Worm (Caenorhabditis elegans) whole organism, L4 larva: Measurements from ENCODE around the gene amx-1.
A peak's percentile ranks its signal among the peaks of the same experiment; 100 is the strongest.

Source experiments
- D1046.2 ChIP-seq: fragments of 200-800 bp; sonication (Bioruptor generic); IDR thresholded peaks from 2 replicates; pipeline ENCODE4 v1.3.6; 2022; ENCODE audit warnings: missing genetic modification characterization, missing compliant biosample characterization
- F10B5.3 ChIP-seq: sonication (generic microtip); optimal IDR thresholded peaks from 2 replicates; lab custom pipeline; 2016; ENCODE audit warnings: mild to moderate bottlenecking, missing genetic modification characterization, missing compliant biosample characterization
- R02D3.7 ChIP-seq: fragments of 150-350 bp; sonication (generic microtip); optimal IDR thresholded peaks from 3 replicates; lab custom pipeline; 2014; ENCODE audit warnings: missing biosample characterization, missing genetic modification characterization
- T20F7.1 ChIP-seq: fragments of 200-800 bp; sonication (Bioruptor generic); optimal IDR thresholded peaks from 2 replicates; lab custom pipeline; 2018; ENCODE audit warnings: mild to moderate bottlenecking, missing genetic modification characterization, missing compliant biosample characterization
- Y105C5A.15 ChIP-seq: fragments of 200-800 bp; sonication (Bioruptor generic); IDR thresholded peaks from 2 replicates; pipeline ENCODE4 v1.3.6; 2022; ENCODE audit warnings: missing genetic modification characterization, missing compliant biosample characterization
- Y48G9A.11 ChIP-seq: fragments of 200-800 bp; sonication (Bioruptor generic); IDR thresholded peaks from 2 replicates; pipeline ENCODE4 v1.3.6; 2022; ENCODE audit warnings: missing genetic modification reagents, missing genetic modification characterization, missing compliant biosample characterization
- Y75B8A.6 ChIP-seq: fragments of 200-800 bp; sonication (Bioruptor generic); IDR thresholded peaks from 2 replicates; pipeline ENCODE4 v1.3.6; 2022; ENCODE audit warnings: missing genetic modification reagents, missing genetic modification characterization, missing compliant biosample characterization
- aly-2 ChIP-seq: sonication (generic microtip); optimal IDR thresholded peaks from 2 replicates; lab custom pipeline; 2018; ENCODE audit warnings: missing biosample characterization, missing genetic modification characterization
- attf-4 ChIP-seq: sonication (generic microtip); optimal IDR thresholded peaks from 3 replicates; lab custom pipeline; 2017; ENCODE audit warnings: missing biosample characterization, missing genetic modification characterization
- ceh-28 ChIP-seq: fragments of 150-350 bp; optimal IDR thresholded peaks from 2 replicates; lab custom pipeline; 2014; ENCODE audit warnings: missing biosample characterization, missing genetic modification reagents, missing genetic modification characterization
- ceh-44 ChIP-seq: fragments of 200-800 bp; sonication (Bioruptor generic); IDR thresholded peaks from 2 replicates; pipeline ENCODE4 v1.3.6; 2022; ENCODE audit warnings: missing genetic modification reagents, missing genetic modification characterization, missing compliant biosample characterization
- ces-1 ChIP-seq: fragments of 150-350 bp; sonication (generic microtip); optimal IDR thresholded peaks from 4 replicates; lab custom pipeline; 2014; ENCODE audit warnings: missing biosample characterization, missing genetic modification reagents, missing genetic modification characterization
- cey-2 ChIP-seq: sonication (generic microtip); optimal IDR thresholded peaks from 3 replicates; lab custom pipeline; 2017; ENCODE audit warnings: missing genetic modification characterization, mild to moderate bottlenecking, missing compliant biosample characterization, antibody characterized with exemption, borderline replicate concordance; ENCODE audit not compliant: insufficient read depth
- ctbp-1 ChIP-seq: fragments of 200-800 bp; sonication (Bioruptor generic); IDR thresholded peaks from 2 replicates; pipeline ENCODE4 v1.3.6; 2022; ENCODE audit warnings: missing genetic modification reagents, missing genetic modification characterization, missing compliant biosample characterization
- daf-16 ChIP-seq, 3 experiments: sonication (generic microtip); optimal IDR thresholded peaks; 2 replicates each; lab custom pipeline; 2016 to 2017; ENCODE audit warnings: missing genetic modification characterization in 3 of 3, missing genetic modification reagents in 3 of 3, mild to moderate bottlenecking in 2 of 3, missing compliant biosample characterization in 2 of 3, missing biosample characterization in 1 of 3, moderate library complexity in 1 of 3
- dpl-1 ChIP-seq: fragments of 150-350 bp; optimal IDR thresholded peaks from 2 replicates; lab custom pipeline; 2014; ENCODE audit warnings: missing biosample characterization, missing genetic modification reagents, missing genetic modification characterization
- duxl-1 ChIP-seq: sonication (generic microtip); optimal IDR thresholded peaks from 2 replicates; lab custom pipeline; 2016; ENCODE audit warnings: mild to moderate bottlenecking, missing genetic modification characterization, moderate library complexity, missing compliant biosample characterization; ENCODE audit not compliant: poor library complexity
- dve-1 ChIP-seq: sonication (generic microtip); optimal IDR thresholded peaks from 2 replicates; lab custom pipeline; 2017; ENCODE audit warnings: antibody characterized with exemption, mild to moderate bottlenecking, missing genetic modification characterization, missing compliant biosample characterization; ENCODE audit not compliant: insufficient read depth
- egl-27 ChIP-seq: sonication (generic microtip); optimal IDR thresholded peaks from 3 replicates; lab custom pipeline; 2017; ENCODE audit warnings: missing biosample characterization, missing genetic modification reagents, missing genetic modification characterization
- fkh-10 ChIP-seq: fragments of 150-350 bp; optimal IDR thresholded peaks from 2 replicates; lab custom pipeline; 2014; ENCODE audit warnings: missing biosample characterization, missing genetic modification reagents, missing genetic modification characterization
- fos-1 ChIP-seq: fragments of 150-350 bp; optimal IDR thresholded peaks from 2 replicates; lab custom pipeline; 2014; ENCODE audit warnings: missing biosample characterization, missing genetic modification characterization
- gei-8 ChIP-seq: fragments of 200-800 bp; sonication (Bioruptor generic); optimal IDR thresholded peaks from 2 replicates; lab custom pipeline; 2018; ENCODE audit warnings: mild to moderate bottlenecking, missing genetic modification characterization, missing compliant biosample characterization
- lim-7 ChIP-seq: fragments of 200-800 bp; sonication (Bioruptor generic); IDR thresholded peaks from 2 replicates; pipeline ENCODE4 v1.3.6; 2022; ENCODE audit warnings: missing genetic modification characterization, missing compliant biosample characterization
- lin-38 ChIP-seq: fragments of 200-800 bp; sonication (Bioruptor generic); IDR thresholded peaks from 2 replicates; pipeline ENCODE4 v1.3.6; 2022; ENCODE audit warnings: missing genetic modification reagents, missing genetic modification characterization, missing compliant biosample characterization
- lin-39 ChIP-seq: fragments of 150-350 bp; optimal IDR thresholded peaks from 2 replicates; lab custom pipeline; 2014; ENCODE audit warnings: missing biosample characterization, missing genetic modification reagents, missing genetic modification characterization
- lsy-2 ChIP-seq, 2 experiments: fragments of 150-350 bp in 1 of 2; sonication (generic microtip) in 1 of 2; optimal IDR thresholded peaks; 2 replicates each; lab custom pipeline; 2014 to 2017; ENCODE audit warnings: missing biosample characterization in 2 of 2, missing genetic modification characterization in 2 of 2
- madf-5 ChIP-seq, 2 experiments: fragments of 200-800 bp; sonication (Bioruptor generic); IDR thresholded peaks; 2 replicates each; pipeline ENCODE4 v1.3.6; 2022; ENCODE audit warnings: missing compliant biosample characterization in 2 of 2, missing genetic modification characterization in 2 of 2
- madf-9 ChIP-seq: fragments of 200-800 bp; sonication (Bioruptor generic); conservative IDR thresholded peaks from 2 replicates; pipeline ENCODE4 v1.3.6; 2022; ENCODE audit warnings: missing genetic modification reagents, missing genetic modification characterization, missing compliant biosample characterization
- mdl-1 ChIP-seq, 2 experiments: fragments of 150-350 bp in 1 of 2; sonication (generic microtip) in 1 of 2; optimal IDR thresholded peaks; 2 replicates each; lab custom pipeline; 2014 to 2017; ENCODE audit warnings: missing biosample characterization in 2 of 2, missing genetic modification characterization in 2 of 2
- mdt-29 ChIP-seq: fragments of 200-800 bp; sonication (Bioruptor generic); IDR thresholded peaks from 2 replicates; pipeline ENCODE4 v1.3.6; 2022; ENCODE audit warnings: missing genetic modification reagents, missing genetic modification characterization, missing compliant biosample characterization
- mep-1 ChIP-seq: fragments of 150-350 bp; sonication (generic microtip); optimal IDR thresholded peaks from 3 replicates; lab custom pipeline; 2014; ENCODE audit warnings: missing biosample characterization, missing genetic modification characterization
- mxl-3 ChIP-seq: fragments of 200-800 bp; sonication (Bioruptor generic); optimal IDR thresholded peaks from 2 replicates; lab custom pipeline; 2018; ENCODE audit warnings: mild to moderate bottlenecking, missing genetic modification characterization, missing compliant biosample characterization
- nhr-102 ChIP-seq: sonication (generic microtip); optimal IDR thresholded peaks from 2 replicates; lab custom pipeline; 2016; ENCODE audit warnings: mild to moderate bottlenecking, missing genetic modification characterization, moderate library complexity, missing compliant biosample characterization
- nhr-237 ChIP-seq: sonication (generic microtip); optimal IDR thresholded peaks from 2 replicates; lab custom pipeline; 2017; ENCODE audit warnings: missing biosample characterization, missing genetic modification characterization
- nhr-25 ChIP-seq: sonication (generic microtip); optimal IDR thresholded peaks from 2 replicates; lab custom pipeline; 2017; ENCODE audit warnings: missing genetic modification characterization, mild to moderate bottlenecking, missing compliant biosample characterization, antibody characterized with exemption, moderate library complexity, borderline replicate concordance; ENCODE audit not compliant: insufficient read depth
- nhr-41 ChIP-seq: fragments of 200-800 bp; sonication (Bioruptor generic); IDR thresholded peaks from 2 replicates; pipeline ENCODE4 v1.3.6; 2022; ENCODE audit warnings: missing genetic modification reagents, missing genetic modification characterization, missing compliant biosample characterization
- nhr-42 ChIP-seq: fragments of 200-800 bp; sonication (Bioruptor generic); IDR thresholded peaks from 2 replicates; pipeline ENCODE4 v1.3.6; 2022; ENCODE audit warnings: missing genetic modification characterization, missing compliant biosample characterization
- nhr-6 ChIP-seq: fragments of 150-350 bp; optimal IDR thresholded peaks from 2 replicates; lab custom pipeline; 2014; ENCODE audit warnings: missing biosample characterization, missing genetic modification characterization
- nhr-77 ChIP-seq: fragments of 150-350 bp; optimal IDR thresholded peaks from 2 replicates; lab custom pipeline; 2014; ENCODE audit warnings: missing biosample characterization, missing genetic modification characterization
- php-3 ChIP-seq: fragments of 200-800 bp; sonication (Bioruptor generic); IDR thresholded peaks from 2 replicates; pipeline ENCODE4 v1.3.6; 2022; ENCODE audit warnings: missing genetic modification reagents, missing genetic modification characterization, missing compliant biosample characterization
- pqm-1 ChIP-seq: sonication (generic microtip); optimal IDR thresholded peaks from 2 replicates; lab custom pipeline; 2017; ENCODE audit warnings: missing biosample characterization, missing genetic modification characterization
- saeg-2 ChIP-seq: fragments of 200-800 bp; sonication (Bioruptor generic); IDR thresholded peaks from 2 replicates; pipeline ENCODE4 v1.3.6; 2022; ENCODE audit warnings: missing genetic modification reagents, missing genetic modification characterization, missing compliant biosample characterization
- skn-1 ChIP-seq: fragments of 150-350 bp; optimal IDR thresholded peaks from 2 replicates; lab custom pipeline; 2014; ENCODE audit warnings: missing biosample characterization, missing genetic modification characterization
- snpc-1.2 ChIP-seq: fragments of 200-800 bp; sonication (Bioruptor generic); IDR thresholded peaks from 2 replicates; pipeline ENCODE4 v1.3.6; 2022; ENCODE audit warnings: missing genetic modification reagents, missing genetic modification characterization, missing compliant biosample characterization
- snpc-4 ChIP-seq: fragments of 150-350 bp; optimal IDR thresholded peaks from 2 replicates; lab custom pipeline; 2014; ENCODE audit warnings: missing biosample characterization, missing genetic modification characterization
- tag-97 ChIP-seq: fragments of 200-800 bp; sonication (Bioruptor generic); IDR thresholded peaks from 2 replicates; pipeline ENCODE4 v1.3.6; 2022; ENCODE audit warnings: missing genetic modification characterization, missing compliant biosample characterization
- tra-1 ChIP-seq: fragments of 200-800 bp; sonication (Bioruptor generic); IDR thresholded peaks from 2 replicates; pipeline ENCODE4 v1.3.6; 2022; ENCODE audit warnings: missing genetic modification reagents, missing genetic modification characterization, missing compliant biosample characterization
- unc-130 ChIP-seq: sonication (generic microtip); optimal IDR thresholded peaks from 2 replicates; lab custom pipeline; 2016; ENCODE audit warnings: missing genetic modification reagents, missing genetic modification characterization, missing compliant biosample characterization
- unc-62 ChIP-seq, 3 experiments: fragments of 150-350 bp in 1 of 3; sonication (generic microtip); optimal IDR thresholded peaks in 2 of 3; peaks in 1 of 3; 1 replicate in 1 of 3; 2 replicates in 2 of 3; lab custom pipeline; 2014 to 2017; ENCODE audit warnings: missing biosample characterization in 3 of 3, missing genetic modification characterization in 3 of 3, missing genetic modification reagents in 3 of 3, missing genotype in 1 of 3
- zfp-2 ChIP-seq: sonication (generic microtip); optimal IDR thresholded peaks from 2 replicates; lab custom pipeline; 2016; ENCODE audit warnings: mild to moderate bottlenecking, missing genetic modification characterization, missing compliant biosample characterization
- zfp-3 ChIP-seq: fragments of 200-800 bp; sonication (Bioruptor generic); conservative IDR thresholded peaks from 2 replicates; pipeline ENCODE4 v1.3.6; 2022; ENCODE audit warnings: missing genetic modification reagents, missing genetic modification characterization, missing compliant biosample characterization

amx-1 gene

DNA sequence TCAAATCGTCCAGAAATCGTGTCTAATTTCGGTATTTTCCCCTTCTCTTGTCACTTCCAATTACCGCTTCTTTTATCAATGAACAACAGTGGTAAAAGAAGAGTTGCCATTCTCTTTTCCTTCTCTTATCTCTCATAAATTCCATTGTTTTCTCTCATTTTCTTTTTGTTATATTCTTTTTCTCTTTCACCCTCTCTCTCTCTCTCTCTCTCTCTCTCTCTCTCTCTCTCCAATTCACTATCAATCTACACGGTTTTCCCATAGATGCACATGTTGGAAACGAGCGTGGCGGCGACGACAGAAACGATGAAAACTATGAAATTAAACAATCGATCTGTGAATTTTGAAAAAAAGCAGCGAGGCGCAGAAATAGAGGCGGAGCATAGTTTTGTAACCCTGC lies 23.0 kb upstream of the amx-1 start:
- TF ChIP-seq F10B5.3 (tag; lab: Kevin White, UChicago) (no peak), Y75B8A.6 (GFP tag; lab: Robert Waterston, UW) (no peak), tra-1 (GFP tag; lab: Robert Waterston, UW) (no peak), mdl-1 (tag; optimal IDR thresholded peaks at IDR 0.05; lab: Kevin White, UChicago) (peak in 1 of 2 experiments; percentile 69), unc-62 (GFP tag; optimal IDR thresholded peaks at IDR 0.05 in 1 of 2; lab: Kevin White, UChicago) (peak in 1 of 2 experiments; percentile 94), unc-62 (tag; optimal IDR thresholded peaks at IDR 0.05; lab: Kevin White, UChicago) (no peak), R02D3.7 (no peak), fkh-10 (no peak), Y48G9A.11 (GFP tag; lab: Robert Waterston, UW) (no peak), snpc-1.2 (no peak), nhr-41 (GFP tag; lab: Robert Waterston, UW) (no peak), madf-9 (GFP tag; lab: Robert Waterston, UW) (no peak), T20F7.1 (GFP tag; lab: Kevin White, UChicago) (no peak), unc-130 (no peak), nhr-6 (no peak), ceh-28 (no peak), nhr-42 (GFP tag; lab: Robert Waterston, UW) (no peak), dpl-1 (GFP tag; lab: Kevin White, UChicago) (no peak), pqm-1 (peak; percentile 46), nhr-102 (tag; lab: Kevin White, UChicago) (no peak), lin-38 (GFP tag; lab: Robert Waterston, UW) (no peak), lin-39 (tag; lab: Kevin White, UChicago) (no peak), mep-1 (tag; lab: Kevin White, UChicago) (peak; percentile 58), nhr-77 (tag; lab: Kevin White, UChicago) (no peak), duxl-1 (peak; percentile 1), D1046.2 (GFP tag; lab: Robert Waterston, UW) (no peak), Y105C5A.15 (GFP tag; lab: Robert Waterston, UW) (no peak), attf-4 (tag; lab: Kevin White, UChicago) (no peak), dve-1 (tag; lab: Kevin White, UChicago) (peak; percentile 81), lim-7 (GFP tag; lab: Robert Waterston, UW) (no peak), lsy-2 (tag; optimal IDR thresholded peaks at IDR 0.05; lab: Kevin White, UChicago) (no peak), madf-5 (GFP tag; IDR thresholded peaks at IDR 0.05; lab: Robert Waterston, UW) (no peak), saeg-2 (GFP tag; lab: Robert Waterston, UW) (no peak), ceh-44 (GFP tag; lab: Robert Waterston, UW) (no peak), tag-97 (GFP tag; lab: Robert Waterston, UW) (no peak), skn-1 (tag; lab: Kevin White, UChicago) (no peak), nhr-25 (tag; lab: Kevin White, UChicago) (no peak), zfp-2 (tag; lab: Kevin White, UChicago) (no peak), mdt-29 (GFP tag; lab: Robert Waterston, UW) (no peak), php-3 (GFP tag; lab: Robert Waterston, UW) (no peak), ces-1 (GFP tag; lab: Kevin White, UChicago) (no peak), gei-8 (GFP tag; lab: Kevin White, UChicago) (no peak), snpc-4 (tag; lab: Kevin White, UChicago) (no peak), egl-27 (tag; lab: Kevin White, UChicago) (no peak), daf-16 (GFP tag; optimal IDR thresholded peaks at IDR 0.05; lab: Kevin White, UChicago) (no peak), daf-16 (tag; optimal IDR thresholded peaks at IDR 0.05; lab: Kevin White, UChicago) (peak; percentile 67), nhr-237 (no peak), cey-2 (tag; lab: Kevin White, UChicago) (no peak), fos-1 (tag; lab: Kevin White, UChicago) (no peak), mxl-3 (peak; percentile 79), ctbp-1 (GFP tag; lab: Robert Waterston, UW) (no peak), aly-2 (tag; lab: Kevin White, UChicago) (no peak), zfp-3 (no peak)
